Fruit fly (Drosophila melanogaster) whole organism, wandering third instar larva: Measurements from ENCODE around the gene CG18809.

ENCODE experiments used
- CG32264 ChIP-seq: fragments of 200-800 bp; sonication (Bioruptor generic); optimal IDR thresholded peaks from 2 replicates; lab custom pipeline; 2016; ENCODE audit warnings: missing biosample characterization, missing genetic modification characterization
- CrebA ChIP-seq: fragments of 200-800 bp; sonication (Bioruptor generic); optimal IDR thresholded peaks from 2 replicates; lab custom pipeline; 2016; ENCODE audit warnings: missing biosample characterization, mild to moderate bottlenecking, missing genetic modification characterization, borderline replicate concordance
- Dfd ChIP-seq: fragments of >200 bp; optimal IDR thresholded peaks from 2 replicates; lab custom pipeline; 2017; ENCODE audit warnings: missing biosample characterization, missing genetic modification characterization
- Hr78 ChIP-seq: fragments of >200 bp; optimal IDR thresholded peaks from 2 replicates; lab custom pipeline; 2017; ENCODE audit warnings: missing biosample characterization, missing genetic modification characterization
- Hr83 ChIP-seq: fragments of 200-300 bp; sonication (Bioruptor generic); optimal IDR thresholded peaks from 2 replicates; lab custom pipeline; 2016; ENCODE audit warnings: missing biosample characterization, mild to moderate bottlenecking, missing genetic modification characterization, moderate library complexity; ENCODE audit not compliant: poor library complexity, severe bottlenecking
- OdsH ChIP-seq: fragments of 200-800 bp; sonication (Bioruptor generic); optimal IDR thresholded peaks from 2 replicates; lab custom pipeline; 2016; ENCODE audit warnings: missing biosample characterization, mild to moderate bottlenecking, missing genetic modification characterization
- Rel ChIP-seq, 2 experiments: fragments of 200-800 bp; sonication (Bioruptor generic) in 1 of 2; optimal IDR thresholded peaks; 2 replicates in 1 of 2; 3 replicates in 1 of 2; lab custom pipeline; 2016 to 2019; ENCODE audit warnings: mild to moderate bottlenecking in 2 of 2, missing biosample characterization in 2 of 2, missing genetic modification characterization in 2 of 2, moderate library complexity in 1 of 2
- brk ChIP-seq: fragments of 200-800 bp; sonication (Bioruptor generic); optimal IDR thresholded peaks from 2 replicates; lab custom pipeline; 2016; ENCODE audit warnings: missing biosample characterization, mild to moderate bottlenecking, missing genetic modification characterization
- dsf ChIP-seq: sonication (Bioruptor generic); optimal IDR thresholded peaks from 2 replicates; lab custom pipeline; 2016; ENCODE audit warnings: missing biosample characterization, missing genetic modification characterization, borderline replicate concordance
- lola ChIP-seq: fragments of >200 bp; optimal IDR thresholded peaks from 2 replicates; lab custom pipeline; 2017; ENCODE audit warnings: missing biosample characterization, missing genetic modification characterization
- rgr ChIP-seq: fragments of 200-800 bp; sonication (Bioruptor generic); optimal IDR thresholded peaks from 3 replicates; lab custom pipeline; 2016; ENCODE audit warnings: missing biosample characterization, mild to moderate bottlenecking, missing genetic modification characterization

- TF ChIP-seq CG32264 (GFP tag; lab: Kevin White, UChicago) (peak; percentile 12), Hr78 (GFP tag; lab: Kevin White, UChicago) (no peak), dsf (GFP tag; lab: Kevin White, UChicago) (no peak), lola (GFP tag; lab: Kevin White, UChicago) (no peak), CrebA (no peak), OdsH (GFP tag; lab: Kevin White, UChicago) (peak; percentile 48), rgr (peak; percentile 79), Rel (GFP tag; optimal IDR thresholded peaks at IDR 0.05; lab: Kevin White, UChicago) (no peak), Rel (tag; optimal IDR thresholded peaks at IDR 0.05; lab: Kevin White, UChicago) (peak; percentile 63), brk (GFP tag; lab: Kevin White, UChicago) (no peak), Dfd (no peak), Hr83 (GFP tag; lab: Kevin White, UChicago) (peak; percentile 90)
Observed at dm6 chrX:19744003-19744488, at the start of gene CG18809, which contains the start of the genes COX6B, CG33932 and Rpp20.
